Fruit fly (Drosophila melanogaster) whole organism, pupa: ENCODE measurements around the gene Gba1b.

Experiments
- CG10348 ChIP-seq: fragments of 200-800 bp; sonication (Bioruptor generic); IDR thresholded peaks from 2 replicates; pipeline ENCODE4 v1.3.6; 2022; ENCODE audit warnings: missing biosample characterization, missing genetic modification characterization
- CG12605 ChIP-seq: fragments of 200-800 bp; sonication (Bioruptor generic); IDR thresholded peaks from 2 replicates; pipeline ENCODE4 v1.3.6; 2022; ENCODE audit warnings: missing biosample characterization, missing genetic modification characterization
- CG13204 ChIP-seq: fragments of 200-800 bp; sonication (Bioruptor generic); optimal IDR thresholded peaks from 2 replicates; lab custom pipeline; 2018; ENCODE audit warnings: missing biosample characterization, mild to moderate bottlenecking, missing genetic modification characterization, moderate library complexity
- CG14655 ChIP-seq: fragments of 200-800 bp; sonication (Bioruptor generic); optimal IDR thresholded peaks from 3 replicates; lab custom pipeline; 2017; ENCODE audit warnings: mild to moderate bottlenecking, missing biosample characterization, missing genetic modification reagents, missing genetic modification characterization
- CG15710 ChIP-seq: fragments of 200-800 bp; sonication (Bioruptor generic); optimal IDR thresholded peaks from 2 replicates; lab custom pipeline; 2018; ENCODE audit warnings: missing biosample characterization, mild to moderate bottlenecking, missing genetic modification characterization, moderate library complexity
- CG17806 ChIP-seq: fragments of 200-800 bp; sonication (Bioruptor generic); optimal IDR thresholded peaks from 2 replicates; lab custom pipeline; 2018; ENCODE audit warnings: missing biosample characterization, mild to moderate bottlenecking, missing genetic modification characterization, moderate library complexity
- CG32121 ChIP-seq: fragments of 200-800 bp; sonication (Bioruptor generic); IDR thresholded peaks from 2 replicates; pipeline ENCODE4 v1.3.6; 2022; ENCODE audit warnings: missing biosample characterization, missing genetic modification characterization
- CG34367 ChIP-seq: fragments of 200-800 bp; sonication (Bioruptor generic); optimal IDR thresholded peaks from 2 replicates; lab custom pipeline; 2018; ENCODE audit warnings: missing biosample characterization, mild to moderate bottlenecking, missing genetic modification characterization
- CG4496 ChIP-seq: fragments of 200-800 bp; sonication (Bioruptor generic); IDR thresholded peaks from 3 replicates; pipeline ENCODE4 v1.3.6; 2022; ENCODE audit warnings: missing biosample characterization, missing genetic modification characterization
- CG8159 ChIP-seq: fragments of 200-800 bp; sonication (Bioruptor generic); optimal IDR thresholded peaks from 3 replicates; lab custom pipeline; 2018; ENCODE audit warnings: missing biosample characterization, mild to moderate bottlenecking, missing genetic modification characterization, moderate library complexity
- CG8301 ChIP-seq: fragments of 200-800 bp; sonication (Bioruptor generic); optimal IDR thresholded peaks from 2 replicates; lab custom pipeline; 2018; ENCODE audit warnings: missing biosample characterization, mild to moderate bottlenecking, missing genetic modification characterization
- CG9948 ChIP-seq: fragments of 200-800 bp; sonication (Bioruptor generic); optimal IDR thresholded peaks from 2 replicates; lab custom pipeline; 2018; ENCODE audit warnings: missing biosample characterization, mild to moderate bottlenecking, missing genetic modification characterization, moderate library complexity
- D1 ChIP-seq: fragments of 200-800 bp; sonication (Bioruptor generic); optimal IDR thresholded peaks from 2 replicates; lab custom pipeline; 2018; ENCODE audit warnings: missing biosample characterization, mild to moderate bottlenecking, missing genetic modification characterization, moderate library complexity
- EcR ChIP-seq: fragments of 200-800 bp; sonication (Bioruptor generic); optimal IDR thresholded peaks from 3 replicates; lab custom pipeline; 2019; ENCODE audit warnings: missing biosample characterization, missing genetic modification characterization, mild to moderate bottlenecking, moderate library complexity, missing genetic modification reagents
- Ets98B ChIP-seq: fragments of 200-800 bp; sonication (Bioruptor generic); IDR thresholded peaks from 2 replicates; pipeline ENCODE4 v1.3.6; 2022; ENCODE audit warnings: missing biosample characterization, missing genetic modification characterization
- Pif1A ChIP-seq: fragments of 200-800 bp; sonication (Bioruptor generic); optimal IDR thresholded peaks from 3 replicates; lab custom pipeline; 2016; ENCODE audit warnings: missing biosample characterization, missing genetic modification characterization
- Pif1B ChIP-seq: fragments of 200-800 bp; sonication (Bioruptor generic); optimal IDR thresholded peaks from 3 replicates; lab custom pipeline; 2016; ENCODE audit warnings: missing biosample characterization, missing genetic modification characterization
- Snoo ChIP-seq: fragments of 200-800 bp; sonication (Bioruptor generic); optimal IDR thresholded peaks from 3 replicates; lab custom pipeline; 2017; ENCODE audit warnings: missing biosample characterization, mild to moderate bottlenecking, missing genetic modification characterization, inconsistent platforms
- fd96Ca ChIP-seq: fragments of 200-800 bp; sonication (Bioruptor generic); IDR thresholded peaks from 3 replicates; pipeline ENCODE4 v1.3.6; 2022; ENCODE audit warnings: missing biosample characterization, missing genetic modification characterization
- gl ChIP-seq: fragments of 200-800 bp; sonication (Bioruptor generic); optimal IDR thresholded peaks from 2 replicates; lab custom pipeline; 2018; ENCODE audit warnings: missing biosample characterization, mild to moderate bottlenecking, missing genetic modification characterization
- rn ChIP-seq: fragments of 200-800 bp; sonication (Bioruptor generic); IDR thresholded peaks from 2 replicates; pipeline ENCODE4 v1.3.6; 2022; ENCODE audit warnings: missing biosample characterization, missing genetic modification characterization

The Gba1b gene

dm6 chr3R:23734573-23735404 lies 30.2 kb downstream of the Gba1b start:
- TF ChIP-seq CG4496 (GFP tag; lab: Robert Waterston, UW) (peak; percentile 79; the same call in 2 of the 3 replicates), Pif1A (GFP tag; lab: Kevin White, UChicago) (peak; percentile 21), CG15710 (tag; lab: Kevin White, UChicago) (no peak), CG12605 (GFP tag; lab: Robert Waterston, UW) (peak; percentile 22; the same call in 1 of the 2 replicates), CG17806 (no peak), fd96Ca (peak; percentile 54; the same call in 2 of the 3 replicates), CG8301 (tag; lab: Kevin White, UChicago) (peak; percentile 6), Snoo (tag; lab: Kevin White, UChicago) (no peak), Pif1B (GFP tag; lab: Kevin White, UChicago) (peak; percentile 35), Ets98B (GFP tag; lab: Robert Waterston, UW) (peak; percentile 77)
- TF ChIP-seq, all 21 proteins: peak for 7

DNA sequence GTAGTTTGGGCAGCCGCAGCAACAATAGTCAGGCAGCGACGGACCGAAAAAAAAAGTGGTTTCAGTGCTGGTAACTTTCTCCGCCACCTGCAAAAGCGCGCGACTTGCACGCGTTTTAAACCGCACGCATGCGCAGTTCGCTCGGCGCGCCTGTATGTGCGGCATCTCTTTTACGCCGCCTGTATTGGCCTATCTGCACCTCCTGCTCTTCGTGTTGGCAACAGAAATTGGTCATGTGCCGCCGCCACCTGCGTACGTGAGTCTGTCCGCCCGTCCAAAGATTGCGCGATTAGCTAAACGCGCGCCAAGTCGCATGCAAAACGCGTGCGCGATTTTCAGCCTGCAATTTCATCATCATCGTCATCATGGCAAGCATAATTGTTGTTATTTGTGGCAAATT lies 31.0 kb downstream of the Gba1b start:
- TF ChIP-seq fd96Ca (0 out of 3 replicates have a peak, but pooled peaks have one; percentile 24), CG14655 (GFP tag; lab: Kevin White, UChicago) (no peak), gl (tag; lab: Kevin White, UChicago) (no peak), Pif1B (GFP tag; lab: Kevin White, UChicago) (no peak), CG9948 (tag; lab: Kevin White, UChicago) (no peak)

dm6 chr3R:23736365-23736764 lies 31.8 kb downstream of the Gba1b start:
- no peak for TF ChIP-seq CG17806
- no peak for TF ChIP-seq CG14655 (GFP tag; lab: Kevin White, UChicago)
- TF ChIP-seq CG15710 (tag; lab: Kevin White, UChicago) = no peak
- TF ChIP-seq CG13204 (GFP tag; lab: Kevin White, UChicago) = no peak
- TF ChIP-seq CG10348 (GFP tag; lab: Robert Waterston, UW) = no peak
- no peak for TF ChIP-seq CG4496 (GFP tag; lab: Robert Waterston, UW)
- TF ChIP-seq Pif1A (GFP tag; lab: Kevin White, UChicago) = no peak
- TF ChIP-seq EcR (GFP tag; lab: Kevin White, UChicago) = no peak
- no peak for TF ChIP-seq D1 (tag; lab: Kevin White, UChicago)
- TF ChIP-seq Snoo (tag; lab: Kevin White, UChicago) = no peak
- no peak for TF ChIP-seq Pif1B (GFP tag; lab: Kevin White, UChicago)
- no peak for TF ChIP-seq CG12605 (GFP tag; lab: Robert Waterston, UW)
- TF ChIP-seq CG8301 (tag; lab: Kevin White, UChicago) = no peak
- no peak for TF ChIP-seq gl (tag; lab: Kevin White, UChicago)

- TF ChIP-seq Pif1A (GFP tag; lab: Kevin White, UChicago) = peak; percentile 51
- TF ChIP-seq rn (GFP tag; lab: Robert Waterston, UW) = no peak
- TF ChIP-seq CG4496 (GFP tag; lab: Robert Waterston, UW) = no peak
- TF ChIP-seq CG13204 (GFP tag; lab: Kevin White, UChicago) = no peak
- peak; percentile 17 for TF ChIP-seq CG34367 (tag; lab: Kevin White, UChicago)
- no peak for TF ChIP-seq CG10348 (GFP tag; lab: Robert Waterston, UW)
- peak; percentile 42 for TF ChIP-seq CG8159 (tag; lab: Kevin White, UChicago)
- no peak for TF ChIP-seq CG32121 (GFP tag; lab: Robert Waterston, UW)
- TF ChIP-seq CG8301 (tag; lab: Kevin White, UChicago) = peak; percentile 65
- TF ChIP-seq Ets98B (GFP tag; lab: Robert Waterston, UW) = no peak
- peak; percentile 20 for TF ChIP-seq CG9948 (tag; lab: Kevin White, UChicago)
- no peak for TF ChIP-seq gl (tag; lab: Kevin White, UChicago)
- TF ChIP-seq EcR (GFP tag; lab: Kevin White, UChicago) = no peak
- TF ChIP-seq CG17806 = peak; percentile 18
- no peak for TF ChIP-seq fd96Ca
- no peak for TF ChIP-seq Pif1B (GFP tag; lab: Kevin White, UChicago)
- no peak for TF ChIP-seq Snoo (tag; lab: Kevin White, UChicago)
- TF ChIP-seq CG14655 (GFP tag; lab: Kevin White, UChicago) = peak; percentile 66
- peak; percentile 45 for TF ChIP-seq CG15710 (tag; lab: Kevin White, UChicago)
- no peak for TF ChIP-seq CG12605 (GFP tag; lab: Robert Waterston, UW)
- no peak for TF ChIP-seq D1 (tag; lab: Kevin White, UChicago)
Measured at dm6 chr3R:23737676-23738574, 33.3 kb downstream of the Gba1b start.

dm6 chr3R:23740968-23741367 lies 36.4 kb downstream of the Gba1b start:
- TF ChIP-seq rn (GFP tag; lab: Robert Waterston, UW) = no peak
- no peak for TF ChIP-seq CG10348 (GFP tag; lab: Robert Waterston, UW)
- no peak for TF ChIP-seq CG15710 (tag; lab: Kevin White, UChicago)
- no peak for TF ChIP-seq CG34367 (tag; lab: Kevin White, UChicago)
- no peak for TF ChIP-seq Ets98B (GFP tag; lab: Robert Waterston, UW)
- TF ChIP-seq Pif1B (GFP tag; lab: Kevin White, UChicago) = no peak
